Worm (Caenorhabditis elegans) whole organism, midembryonic: ENCODE data around the gene C33C12.1.

Experiments
- T22C8.4 ChIP-seq: fragments of 200-800 bp; sonication (Bioruptor generic); IDR thresholded peaks from 2 replicates; pipeline ENCODE4 v1.3.6; 2022; ENCODE audit warnings: missing genetic modification characterization, missing compliant biosample characterization
- cog-1 ChIP-seq: sonication (generic microtip); optimal IDR thresholded peaks from 2 replicates; lab custom pipeline; 2016; ENCODE audit warnings: missing genetic modification characterization, missing compliant biosample characterization
- flt-1 ChIP-seq: fragments of 200-800 bp; sonication (Bioruptor generic); IDR thresholded peaks from 2 replicates; pipeline ENCODE4 v1.3.6; 2022; ENCODE audit warnings: missing genetic modification characterization, missing compliant biosample characterization
- klf-2 ChIP-seq: fragments of 200-800 bp; sonication (Bioruptor generic); conservative IDR thresholded peaks from 2 replicates; pipeline ENCODE4 v1.3.6; 2022; ENCODE audit warnings: missing genetic modification reagents, missing genetic modification characterization, missing compliant biosample characterization
- med-1 ChIP-seq: sonication (generic microtip); optimal IDR thresholded peaks from 2 replicates; lab custom pipeline; 2017; ENCODE audit warnings: missing genetic modification characterization, mild to moderate bottlenecking, missing compliant biosample characterization, antibody characterized with exemption, missing genetic modification reagents; ENCODE audit not compliant: insufficient read depth
- ref-1 ChIP-seq: fragments of 200-800 bp; sonication (Bioruptor generic); conservative IDR thresholded peaks from 2 replicates; pipeline ENCODE4 v1.3.6; 2022; ENCODE audit warnings: missing genetic modification reagents, missing genetic modification characterization, missing compliant biosample characterization
- tab-1 ChIP-seq: fragments of 200-800 bp; sonication (Bioruptor generic); IDR thresholded peaks from 2 replicates; pipeline ENCODE4 v1.3.6; 2022; ENCODE audit warnings: missing genetic modification characterization, missing compliant biosample characterization
- ztf-23 ChIP-seq: fragments of 200-800 bp; sonication (Bioruptor generic); IDR thresholded peaks from 2 replicates; pipeline ENCODE4 v1.3.6; 2022; ENCODE audit warnings: missing genetic modification reagents, missing genetic modification characterization, missing compliant biosample characterization
- ztf-29 ChIP-seq: fragments of 200-800 bp; sonication (Bioruptor generic); IDR thresholded peaks from 2 replicates; pipeline ENCODE4 v1.3.6; 2022; ENCODE audit warnings: missing genetic modification reagents, missing genetic modification characterization, missing compliant biosample characterization

Gene C33C12.1

ce11 chrII:2224916-2225315 is 26.9 kb downstream of the C33C12.1 start:
- TF ChIP-seq T22C8.4 (GFP tag; lab: Robert Waterston, UW), result peak; percentile 58; the same call in 1 of the 2 replicates

DNA sequence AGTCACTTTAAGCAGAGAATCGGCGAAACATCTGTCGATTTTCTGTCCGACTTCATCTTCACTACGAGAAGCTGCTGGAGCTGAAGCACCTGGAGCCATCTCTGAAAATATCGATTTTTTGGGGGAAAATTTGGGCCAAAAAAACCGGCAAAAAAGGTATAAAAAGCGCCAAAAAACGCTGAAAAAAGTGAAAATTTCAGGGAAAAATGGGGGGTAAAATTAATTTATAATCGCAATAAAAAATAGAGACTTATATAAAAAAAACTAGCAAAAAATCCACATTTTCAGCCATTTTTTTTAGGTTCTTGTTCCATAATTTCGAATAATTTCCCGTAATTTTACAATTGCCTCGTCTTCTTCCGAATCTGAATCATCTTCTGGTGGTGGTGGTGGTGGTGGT is 27.6 kb downstream of the C33C12.1 start, which contains the start of gene F54A3.5:
Gene F54A3.5, minus strand, starts transcription at position 101 of the 400 bp plus-strand sequence.
- TF ChIP-seq ztf-29 (GFP tag; lab: Robert Waterston, UW) (no peak), med-1 (GFP tag; lab: Kevin White, UChicago) (no peak), ref-1 (GFP tag; lab: Robert Waterston, UW) (no peak), klf-2 (no peak), tab-1 (GFP tag; lab: Robert Waterston, UW) (no peak), cog-1 (tag; lab: Kevin White, UChicago) (no peak), flt-1 (GFP tag; lab: Robert Waterston, UW) (no peak), ztf-23 (GFP tag; lab: Robert Waterston, UW) (no peak), T22C8.4 (GFP tag; lab: Robert Waterston, UW) (no peak)

ce11 chrII:2230368-2230767 is 32.3 kb downstream of the C33C12.1 start:
- TF ChIP-seq flt-1 (GFP tag; lab: Robert Waterston, UW) (no peak), tab-1 (GFP tag; lab: Robert Waterston, UW) (no peak), med-1 (GFP tag; lab: Kevin White, UChicago) (no peak), ztf-29 (GFP tag; lab: Robert Waterston, UW) (no peak)

DNA sequence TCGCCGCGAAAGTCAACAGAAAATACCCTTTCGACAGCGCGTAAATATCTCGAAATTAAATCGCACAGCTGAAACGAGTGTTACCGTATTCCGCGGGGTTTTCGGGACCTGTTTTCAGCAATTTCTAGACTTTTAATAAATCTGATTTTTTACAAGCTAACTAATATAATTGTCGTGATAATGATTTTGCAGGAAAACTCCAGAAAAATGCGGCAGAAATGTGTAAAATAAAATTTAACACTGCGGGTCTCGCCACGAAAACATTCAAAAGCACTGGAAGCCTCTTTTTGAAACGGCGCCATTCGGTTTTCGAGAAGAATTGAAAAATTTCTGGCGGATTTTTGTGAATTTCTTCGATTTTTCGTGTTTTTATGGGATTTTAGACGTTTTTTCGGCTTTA is 34.4 kb downstream of the C33C12.1 start, which contains the start of gene F54A3.6:
Gene F54A3.6, minus strand, starts transcription at position 42 of the 400 bp plus-strand sequence.
- 0 out of 2 replicates have a peak, but pooled peaks have one; percentile 31 for TF ChIP-seq ztf-23 (GFP tag; lab: Robert Waterston, UW)

DNA sequence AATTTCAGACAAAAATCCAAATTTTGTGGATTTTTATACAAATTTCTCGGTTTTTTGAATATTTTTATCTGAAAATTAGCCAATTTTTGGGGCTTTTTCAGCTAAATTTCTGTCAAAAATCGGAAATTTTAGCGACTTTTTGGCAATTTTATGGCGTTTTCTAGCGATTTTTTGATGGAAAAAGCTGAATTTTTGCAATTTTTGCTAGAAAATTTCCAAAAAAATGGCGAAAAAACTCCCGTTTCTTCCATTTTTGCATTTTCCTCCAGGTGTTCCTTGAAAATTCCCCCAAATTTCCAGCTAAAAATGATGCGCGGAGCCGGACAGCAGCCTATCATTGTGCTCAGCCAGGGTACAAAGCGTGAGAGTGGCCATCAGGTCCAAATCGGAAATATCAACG is 35.2 kb downstream of the C33C12.1 start, which contains the start of gene cct-3:
Gene cct-3, plus strand, starts transcription at position 301 of the 400 bp plus-strand sequence.
- TF ChIP-seq ztf-23 (GFP tag; lab: Robert Waterston, UW), result no peak
- TF ChIP-seq klf-2, result no peak
- TF ChIP-seq T22C8.4 (GFP tag; lab: Robert Waterston, UW), result no peak
- TF ChIP-seq ref-1 (GFP tag; lab: Robert Waterston, UW), result no peak
- TF ChIP-seq cog-1 (tag; lab: Kevin White, UChicago), result no peak
- TF ChIP-seq ztf-29 (GFP tag; lab: Robert Waterston, UW), result no peak
- no peak for TF ChIP-seq flt-1 (GFP tag; lab: Robert Waterston, UW)
- no peak for TF ChIP-seq tab-1 (GFP tag; lab: Robert Waterston, UW)
- TF ChIP-seq med-1 (GFP tag; lab: Kevin White, UChicago), result no peak

DNA sequence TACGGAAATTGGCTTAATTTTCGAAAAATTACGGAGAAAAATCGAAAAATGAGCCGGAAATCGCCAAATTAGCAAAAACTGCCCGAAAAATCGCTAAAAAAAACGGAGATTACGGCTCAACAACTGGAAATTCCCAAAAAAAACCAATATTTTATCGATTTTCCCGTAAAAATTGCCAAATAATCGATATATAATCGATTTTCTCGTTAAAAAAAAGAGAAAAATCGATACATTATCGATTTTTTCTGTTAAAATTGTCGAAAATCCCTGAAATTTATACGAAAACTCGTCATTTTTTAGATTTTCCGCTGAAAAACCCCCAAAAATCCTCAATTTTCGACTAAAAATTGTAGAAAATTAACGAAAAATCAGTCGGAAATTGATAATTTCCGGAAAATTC is 38.3 kb downstream of the C33C12.1 start:
- no peak for TF ChIP-seq ztf-23 (GFP tag; lab: Robert Waterston, UW)
- TF ChIP-seq klf-2, result no peak
- 0 out of 2 replicates have a peak, but pooled peaks have one; percentile 6 for TF ChIP-seq T22C8.4 (GFP tag; lab: Robert Waterston, UW)
- no peak for TF ChIP-seq flt-1 (GFP tag; lab: Robert Waterston, UW)
- TF ChIP-seq med-1 (GFP tag; lab: Kevin White, UChicago), result no peak

- TF ChIP-seq ztf-23 (GFP tag; lab: Robert Waterston, UW) (no peak), flt-1 (GFP tag; lab: Robert Waterston, UW) (no peak), cog-1 (tag; lab: Kevin White, UChicago) (no peak), tab-1 (GFP tag; lab: Robert Waterston, UW) (no peak)
Observed at ce11 chrII:2243342-2243741, 45.3 kb downstream of the C33C12.1 start, which contains the start of gene F54A3.2. TSS of gene F54A3.2 (plus strand) at chrII:2243642.
